Worm (Caenorhabditis elegans) whole organism, L1 larva: ENCODE data around the gene pat-4.

ENCODE experiments used
- C04F5.9 ChIP-seq: sonication (generic microtip); optimal IDR thresholded peaks from 2 replicates; lab custom pipeline; 2016; ENCODE audit warnings: missing genetic modification characterization, missing compliant biosample characterization
- Y116A8C.19 ChIP-seq: sonication (generic microtip); optimal IDR thresholded peaks from 2 replicates; lab custom pipeline; 2016; ENCODE audit warnings: missing compliant biosample characterization, missing genetic modification characterization, borderline replicate concordance
- aha-1 ChIP-seq: fragments of 150-350 bp; optimal IDR thresholded peaks from 2 replicates; lab custom pipeline; 2014; ENCODE audit warnings: missing biosample characterization, missing genetic modification characterization
- blmp-1 ChIP-seq: fragments of 150-350 bp; optimal IDR thresholded peaks from 2 replicates; lab custom pipeline; 2014; ENCODE audit warnings: missing biosample characterization, missing genetic modification characterization
- ceh-8 ChIP-seq: fragments of 200-800 bp; sonication (Bioruptor generic); optimal IDR thresholded peaks from 2 replicates; lab custom pipeline; 2018; ENCODE audit warnings: mild to moderate bottlenecking, missing genetic modification characterization, moderate library complexity, missing compliant biosample characterization
- ceh-82 ChIP-seq, 3 experiments: fragments of 150-350 bp in 1 of 3; sonication (generic microtip) in 2 of 3; optimal IDR thresholded peaks; 2 replicates each; lab custom pipeline; 2014 to 2017; ENCODE audit warnings: missing biosample characterization in 3 of 3, missing genetic modification characterization in 3 of 3
- ceh-88 ChIP-seq: fragments of 200-800 bp; sonication (Bioruptor generic); IDR thresholded peaks from 2 replicates; pipeline ENCODE4 v1.3.6; 2022; ENCODE audit warnings: missing genetic modification characterization, missing compliant biosample characterization
- ces-1 ChIP-seq: fragments of 150-350 bp; optimal IDR thresholded peaks from 2 replicates; lab custom pipeline; 2014; ENCODE audit warnings: missing biosample characterization, missing genetic modification reagents, missing genetic modification characterization
- dpl-1 ChIP-seq, 3 experiments: fragments of 150-350 bp in 2 of 3; sonication (generic microtip) in 1 of 3; optimal IDR thresholded peaks; 2 replicates each; lab custom pipeline; 2014 to 2017; ENCODE audit warnings: missing biosample characterization in 3 of 3, missing genetic modification characterization in 3 of 3, missing genetic modification reagents in 3 of 3
- dsc-1 ChIP-seq: sonication (generic microtip); optimal IDR thresholded peaks from 2 replicates; lab custom pipeline; 2016; ENCODE audit warnings: mild to moderate bottlenecking, missing genetic modification characterization, missing compliant biosample characterization
- efl-1 ChIP-seq, 4 experiments: fragments of 150-350 bp; optimal IDR thresholded peaks in 3 of 4; peaks in 1 of 4; 1 replicate in 1 of 4; 2 replicates in 3 of 4; lab custom pipeline; 2014; ENCODE audit warnings: missing biosample characterization in 2 of 4, missing genetic modification characterization in 2 of 4, missing genetic modification reagents in 2 of 4
- efl-3 ChIP-seq: fragments of 200-800 bp; sonication (Bioruptor generic); optimal IDR thresholded peaks from 2 replicates; lab custom pipeline; 2018; ENCODE audit warnings: mild to moderate bottlenecking, missing genetic modification characterization, missing compliant biosample characterization
- egl-13 ChIP-seq: sonication (generic microtip); optimal IDR thresholded peaks from 2 replicates; lab custom pipeline; 2016; ENCODE audit warnings: missing genotype, missing genetic modification reagents, missing genetic modification characterization, missing compliant biosample characterization
- egl-27 ChIP-seq, 2 experiments: fragments of 150-350 bp in 1 of 2; sonication (generic microtip); optimal IDR thresholded peaks; 3 replicates each; lab custom pipeline; 2017 to 2018; ENCODE audit warnings: missing biosample characterization in 2 of 2, missing genetic modification characterization in 2 of 2, missing genetic modification reagents in 2 of 2
- elt-2 ChIP-seq: sonication (generic microtip); optimal IDR thresholded peaks from 2 replicates; lab custom pipeline; 2016; ENCODE audit warnings: missing genetic modification characterization, mild to moderate bottlenecking, inconsistent platforms, missing compliant biosample characterization, missing genetic modification reagents
- ets-5 ChIP-seq: fragments of 200-800 bp; sonication (Bioruptor generic); IDR thresholded peaks from 2 replicates; pipeline ENCODE4 v1.3.6; 2022; ENCODE audit warnings: missing genetic modification characterization, missing compliant biosample characterization
- fkh-10 ChIP-seq: sonication (generic microtip); optimal IDR thresholded peaks from 2 replicates; lab custom pipeline; 2017; ENCODE audit warnings: missing biosample characterization, missing genetic modification reagents, missing genetic modification characterization
- fkh-4 ChIP-seq: sonication (generic microtip); optimal IDR thresholded peaks from 2 replicates; lab custom pipeline; 2016; ENCODE audit warnings: missing compliant biosample characterization, missing genetic modification characterization, borderline replicate concordance
- fkh-8 ChIP-seq: sonication (generic microtip); optimal IDR thresholded peaks from 2 replicates; lab custom pipeline; 2016; ENCODE audit warnings: mild to moderate bottlenecking, missing genetic modification characterization, missing compliant biosample characterization
- hlh-17 ChIP-seq: fragments of 200-800 bp; sonication (Bioruptor generic); optimal IDR thresholded peaks from 2 replicates; lab custom pipeline; 2018; ENCODE audit warnings: missing genetic modification characterization, mild to moderate bottlenecking, missing compliant biosample characterization, moderate library complexity, borderline replicate concordance
- hlh-4 ChIP-seq: sonication (generic microtip); optimal IDR thresholded peaks from 2 replicates; lab custom pipeline; 2016; ENCODE audit warnings: mild to moderate bottlenecking, missing genetic modification characterization, missing compliant biosample characterization
- hpl-2 ChIP-seq: fragments of 150-350 bp; optimal IDR thresholded peaks from 2 replicates; lab custom pipeline; 2014; ENCODE audit warnings: missing biosample characterization, missing genetic modification reagents, missing genetic modification characterization
- irx-1 ChIP-seq: sonication (generic microtip); optimal IDR thresholded peaks from 2 replicates; lab custom pipeline; 2016; ENCODE audit warnings: missing genetic modification characterization, missing compliant biosample characterization
- lin-13 ChIP-seq: fragments of 150-350 bp; optimal IDR thresholded peaks from 2 replicates; lab custom pipeline; 2014; ENCODE audit warnings: missing biosample characterization, missing genetic modification reagents, missing genetic modification characterization
- lin-15B ChIP-seq: fragments of 150-350 bp; sonication (generic microtip); optimal IDR thresholded peaks from 3 replicates; lab custom pipeline; 2014; ENCODE audit warnings: missing biosample characterization, missing genetic modification characterization
- lin-35 ChIP-seq, 2 experiments: fragments of 150-350 bp; optimal IDR thresholded peaks; 2 replicates each; lab custom pipeline; 2014; ENCODE audit warnings: missing biosample characterization in 2 of 2, missing genetic modification characterization in 2 of 2, missing genetic modification reagents in 2 of 2
- lir-3 ChIP-seq: sonication (generic microtip); optimal IDR thresholded peaks from 2 replicates; lab custom pipeline; 2016; ENCODE audit warnings: mild to moderate bottlenecking, missing genetic modification characterization, moderate library complexity, missing compliant biosample characterization; ENCODE audit not compliant: poor library complexity
- lsy-2 ChIP-seq, 2 experiments: fragments of 150-350 bp; optimal IDR thresholded peaks; 2 replicates each; lab custom pipeline; 2014; ENCODE audit warnings: missing biosample characterization in 2 of 2, missing genetic modification characterization in 2 of 2
- mab-9 ChIP-seq: fragments of 200-800 bp; sonication (Bioruptor generic); IDR thresholded peaks from 2 replicates; pipeline ENCODE4 v1.3.6; 2022; ENCODE audit warnings: missing genetic modification reagents, missing genetic modification characterization, missing compliant biosample characterization
- mdl-1 ChIP-seq, 2 experiments: fragments of 150-350 bp; optimal IDR thresholded peaks; 2 replicates each; lab custom pipeline; 2014 to 2017; ENCODE audit warnings: missing biosample characterization in 2 of 2, missing genetic modification characterization in 2 of 2, inconsistent platforms in 1 of 2
- mep-1 ChIP-seq: fragments of 150-350 bp; optimal IDR thresholded peaks from 2 replicates; lab custom pipeline; 2014; ENCODE audit warnings: missing biosample characterization, missing genetic modification characterization
- nhr-19 ChIP-seq: fragments of 200-800 bp; sonication (Bioruptor generic); conservative IDR thresholded peaks from 2 replicates; pipeline ENCODE4 v1.3.6; 2022; ENCODE audit warnings: missing genetic modification characterization, missing compliant biosample characterization
- nhr-20 ChIP-seq: sonication (generic microtip); optimal IDR thresholded peaks from 2 replicates; lab custom pipeline; 2016; ENCODE audit warnings: mild to moderate bottlenecking, missing genetic modification characterization, missing compliant biosample characterization
- nhr-71 ChIP-seq: sonication (generic microtip); optimal IDR thresholded peaks from 2 replicates; lab custom pipeline; 2016; ENCODE audit warnings: mild to moderate bottlenecking, missing genetic modification characterization, moderate library complexity, missing compliant biosample characterization
- nhr-76 ChIP-seq: sonication (generic microtip); optimal IDR thresholded peaks from 2 replicates; lab custom pipeline; 2017; ENCODE audit warnings: missing biosample characterization, missing genetic modification characterization
- nhr-84 ChIP-seq: sonication (generic microtip); optimal IDR thresholded peaks from 2 replicates; lab custom pipeline; 2017; ENCODE audit warnings: missing biosample characterization, missing genetic modification characterization
- pag-3 ChIP-seq: sonication (generic microtip); optimal IDR thresholded peaks from 2 replicates; lab custom pipeline; 2017; ENCODE audit warnings: missing genetic modification characterization, mild to moderate bottlenecking, missing compliant biosample characterization, antibody characterized with exemption, borderline replicate concordance; ENCODE audit not compliant: insufficient read depth
- rnt-1 ChIP-seq: sonication (generic microtip); optimal IDR thresholded peaks from 2 replicates; lab custom pipeline; 2016; ENCODE audit warnings: mild to moderate bottlenecking, missing genetic modification characterization, moderate library complexity, missing compliant biosample characterization
- skn-1 ChIP-seq: fragments of 150-350 bp; optimal IDR thresholded peaks from 2 replicates; lab custom pipeline; 2014; ENCODE audit warnings: missing biosample characterization, missing genetic modification characterization
- snpc-4 ChIP-seq: fragments of 150-350 bp; optimal IDR thresholded peaks from 2 replicates; lab custom pipeline; 2014; ENCODE audit warnings: missing biosample characterization, missing genetic modification characterization
- snu-23 ChIP-seq: sonication (generic microtip); optimal IDR thresholded peaks from 2 replicates; lab custom pipeline; 2016; ENCODE audit warnings: missing genetic modification characterization, missing compliant biosample characterization
- sox-4 ChIP-seq: sonication (generic microtip); optimal IDR thresholded peaks from 2 replicates; lab custom pipeline; 2016; ENCODE audit warnings: missing genetic modification characterization, missing compliant biosample characterization
- sptf-1 ChIP-seq: fragments of 150-350 bp; optimal IDR thresholded peaks from 2 replicates; lab custom pipeline; 2014; ENCODE audit warnings: missing biosample characterization, missing genetic modification characterization
- swsn-7 ChIP-seq: sonication (generic microtip); optimal IDR thresholded peaks from 2 replicates; lab custom pipeline; 2016; ENCODE audit warnings: missing genetic modification characterization, missing compliant biosample characterization
- tbx-2 ChIP-seq: sonication (generic microtip); optimal IDR thresholded peaks from 2 replicates; lab custom pipeline; 2016; ENCODE audit warnings: missing genetic modification characterization, missing compliant biosample characterization
- unc-130 ChIP-seq: fragments of 150-350 bp; optimal IDR thresholded peaks from 2 replicates; lab custom pipeline; 2017; ENCODE audit warnings: missing biosample characterization, missing genetic modification characterization, inconsistent platforms
- unc-62 ChIP-seq: fragments of 150-350 bp; optimal IDR thresholded peaks from 2 replicates; lab custom pipeline; 2014; ENCODE audit warnings: missing biosample characterization, missing genetic modification reagents, missing genetic modification characterization
- unc-86 ChIP-seq: sonication (generic microtip); optimal IDR thresholded peaks from 2 replicates; lab custom pipeline; 2016; ENCODE audit warnings: missing genetic modification characterization, missing compliant biosample characterization
- unc-98 ChIP-seq: fragments of 200-800 bp; sonication (Bioruptor generic); IDR thresholded peaks from 2 replicates; pipeline ENCODE4 v1.3.6; 2022; ENCODE audit warnings: missing genetic modification characterization, missing compliant biosample characterization
- vab-15 ChIP-seq: sonication (generic microtip); optimal IDR thresholded peaks from 2 replicates; lab custom pipeline; 2017; ENCODE audit warnings: missing genotype, mild to moderate bottlenecking, missing genetic modification characterization, missing compliant biosample characterization
- xbp-1 ChIP-seq: sonication (generic microtip); optimal IDR thresholded peaks from 2 replicates; lab custom pipeline; 2016; ENCODE audit warnings: missing genetic modification characterization, missing compliant biosample characterization
- zip-4 ChIP-seq: fragments of 200-800 bp; sonication (Bioruptor generic); optimal IDR thresholded peaks from 2 replicates; lab custom pipeline; 2018; ENCODE audit warnings: mild to moderate bottlenecking, missing genetic modification characterization, moderate library complexity, missing compliant biosample characterization

Gene pat-4

ce11 chrIII:131627-132026 is 37.0 kb upstream of the pat-4 start:
- TF ChIP-seq egl-27 (tag; optimal IDR thresholded peaks at IDR 0.05; lab: Kevin White, UChicago) (no peak), hlh-17 (GFP tag; lab: Kevin White, UChicago) (no peak), fkh-8 (peak; percentile 56), ceh-88 (GFP tag; lab: Robert Waterston, UW) (no peak), efl-3 (GFP tag; lab: Kevin White, UChicago) (no peak), dpl-1 (GFP tag; optimal IDR thresholded peaks at IDR 0.05; lab: Kevin White, UChicago) (peak; percentile 32 to 72 (median 60)), aha-1 (tag; lab: Kevin White, UChicago) (no peak), xbp-1 (peak; percentile 44), tbx-2 (tag; lab: Kevin White, UChicago) (peak; percentile 9), lin-35 (GFP tag; optimal IDR thresholded peaks at IDR 0.05; lab: Kevin White, UChicago) (peak; percentile 68 to 72), elt-2 (tag; lab: Kevin White, UChicago) (peak; percentile 1), unc-86 (tag; lab: Kevin White, UChicago) (peak; percentile 15), ceh-82 (tag; optimal IDR thresholded peaks at IDR 0.05; lab: Kevin White, UChicago) (peak in 2 of 3 experiments; percentile 2 to 70), dsc-1 (tag; lab: Kevin White, UChicago) (peak; percentile 37), zip-4 (GFP tag; lab: Kevin White, UChicago) (no peak), ets-5 (GFP tag; lab: Robert Waterston, UW) (no peak), nhr-19 (GFP tag; lab: Robert Waterston, UW) (peak; percentile 15; the same call in 1 of the 2 replicates), unc-98 (no peak), lsy-2 (tag; optimal IDR thresholded peaks at IDR 0.05; lab: Kevin White, UChicago) (peak; percentile 64 to 82), nhr-76 (tag; lab: Kevin White, UChicago) (no peak), unc-62 (GFP tag; lab: Kevin White, UChicago) (no peak), fkh-10 (GFP tag; lab: Kevin White, UChicago) (no peak), nhr-84 (tag; lab: Kevin White, UChicago) (no peak), ces-1 (GFP tag; lab: Kevin White, UChicago) (no peak), skn-1 (peak; percentile 11), hpl-2 (GFP tag; lab: Kevin White, UChicago) (no peak), egl-13 (tag; lab: Kevin White, UChicago) (no peak), swsn-7 (peak; percentile 50), pag-3 (tag; lab: Kevin White, UChicago) (no peak), nhr-20 (tag; lab: Kevin White, UChicago) (peak; percentile 37), mep-1 (tag; lab: Kevin White, UChicago) (peak; percentile 79), rnt-1 (peak; percentile 42), unc-130 (tag; lab: Kevin White, UChicago) (peak; percentile 27), sox-4 (tag; lab: Kevin White, UChicago) (no peak), blmp-1 (tag; lab: Kevin White, UChicago) (peak; percentile 42), C04F5.9 (tag; lab: Kevin White, UChicago) (no peak), vab-15 (tag; lab: Kevin White, UChicago) (peak; percentile 89), ceh-8 (GFP tag; lab: Kevin White, UChicago) (no peak), sptf-1 (tag; lab: Kevin White, UChicago) (no peak), lin-13 (GFP tag; lab: Kevin White, UChicago) (peak; percentile 53), irx-1 (tag; lab: Kevin White, UChicago) (peak; percentile 9), snpc-4 (tag; lab: Kevin White, UChicago) (peak; percentile 16), lir-3 (peak; percentile 34), Y116A8C.19 (tag; lab: Kevin White, UChicago) (no peak), nhr-71 (tag; lab: Kevin White, UChicago) (peak; percentile 61), hlh-4 (tag; lab: Kevin White, UChicago) (no peak), lin-15B (tag; lab: Kevin White, UChicago) (peak; percentile 61), snu-23 (GFP tag; lab: Kevin White, UChicago) (peak; percentile 64), mdl-1 (tag; optimal IDR thresholded peaks at IDR 0.05; lab: Kevin White, UChicago) (no peak), mab-9 (GFP tag; lab: Robert Waterston, UW) (no peak), fkh-4 (tag; lab: Kevin White, UChicago) (no peak), efl-1 (optimal IDR thresholded peaks at IDR 0.05; lab: Kevin White, UChicago) (peak; percentile 65 to 67), efl-1 (GFP tag; optimal IDR thresholded peaks at IDR 0.05 in 1 of 2; lab: Kevin White, UChicago) (peak; percentile 64 to 94)
